Worm (Caenorhabditis elegans): ENCODE measurements around the gene K07F5.8.

ce11 chrIV:9801418-9801817 is 48.1 kb downstream of the K07F5.8 start:
- TF ChIP-seq him-1 (tag; optimal IDR thresholded peaks at IDR 0.05) (no peak), dao-5 (tag; optimal IDR thresholded peaks at IDR 0.05) (no peak)

All from whole organism, L4/young adult.